Worm (Caenorhabditis elegans): Measurements from ENCODE around the gene F56C9.10.
A peak's percentile ranks its signal among the peaks of the same experiment; 100 is the strongest.
"Not testable (repeated sequence)": the region's sequence is repeated elsewhere in the genome, so short reads cannot be mapped to it uniquely, and the experiment has no call there.

DNA sequence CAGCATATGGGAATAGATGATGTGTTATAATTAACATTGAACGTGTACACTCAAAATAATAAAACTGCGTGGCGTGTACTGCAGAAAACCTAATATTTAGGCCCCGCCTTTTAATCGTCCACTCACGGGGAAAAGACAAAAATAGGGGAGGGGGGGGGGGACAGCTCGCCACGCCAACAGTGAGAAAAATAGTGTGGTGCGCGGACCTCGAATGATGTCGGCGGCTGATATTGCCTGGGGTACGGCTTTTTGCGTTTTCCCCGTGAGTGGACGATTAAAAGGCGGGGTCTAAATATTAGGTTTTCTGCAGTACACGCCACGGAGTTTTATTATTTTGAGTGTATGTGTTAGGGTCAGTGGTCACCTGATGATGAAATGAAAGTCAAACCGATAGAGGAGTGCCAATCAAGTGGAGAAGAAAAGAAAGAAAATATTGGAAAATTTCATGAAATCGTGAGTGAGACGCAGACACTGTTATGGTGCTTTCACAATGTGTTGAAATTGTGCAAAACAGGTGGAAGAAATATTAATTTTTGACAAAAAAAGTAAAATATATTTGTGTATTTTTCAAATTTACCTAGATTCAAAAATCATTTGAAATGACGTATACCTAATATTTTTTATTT lies 1.1 kb downstream of the F56C9.10 start:
- 0 out of 2 replicates have a peak, but pooled peaks have one; percentile 31 for TF ChIP-seq ekl-4 (GFP tag; IDR thresholded peaks at IDR 0.05)
- not testable (repeated sequence) for TF ChIP-seq bed-2 (GFP tag; IDR thresholded peaks at IDR 0.05); lin-35 (GFP tag; optimal IDR thresholded peaks at IDR 0.05); athp-1 (tag; optimal IDR thresholded peaks at IDR 0.05); ama-1 (optimal IDR thresholded peaks at IDR 0.05); ama-1 (GFP tag; optimal IDR thresholded peaks at IDR 0.05); snpc-4 (GFP tag; optimal IDR thresholded peaks at IDR 0.05)
- peak in 3 of 4 experiments; percentile 52 to 71 (median 69) for TF ChIP-seq snpc-4 (tag; optimal IDR thresholded peaks at IDR 0.05)

All from whole organism, young adult.